Fruit fly (Drosophila melanogaster): ENCODE measurements around the gene CG2162.

Gene CG2162

DNA sequence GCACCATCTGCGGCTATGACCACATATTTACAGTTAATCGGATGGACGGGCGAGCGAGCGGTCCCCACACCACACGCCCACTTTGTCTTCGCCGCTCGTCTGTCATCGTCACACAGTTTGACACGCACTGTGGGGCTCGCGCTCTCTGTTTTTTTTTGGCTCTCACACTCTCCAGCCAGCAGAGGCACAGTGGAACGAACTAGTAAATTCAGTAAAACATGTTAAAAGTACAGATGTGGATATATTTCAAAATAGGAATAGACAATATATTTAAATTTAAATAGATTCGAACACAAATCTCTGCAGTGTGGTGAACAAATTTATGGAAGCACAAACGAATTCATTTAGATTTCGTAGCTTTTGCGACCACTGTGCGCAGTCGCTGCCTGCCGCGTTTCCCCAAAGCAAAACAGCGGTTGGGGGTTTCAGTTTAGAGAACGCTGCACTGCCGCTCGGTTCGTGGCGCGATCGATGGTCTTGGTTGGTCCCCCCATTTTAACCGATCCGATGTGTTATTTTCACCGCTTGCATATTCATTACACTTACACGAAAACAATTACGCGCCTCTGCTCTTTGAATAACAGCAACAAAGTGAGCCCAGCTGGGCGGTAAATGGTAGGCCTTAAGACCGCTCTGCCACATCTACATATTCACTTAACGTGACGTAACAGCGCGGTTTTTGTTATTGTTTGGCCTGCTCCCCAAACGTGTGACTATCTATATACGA is 46.3 kb downstream of the CG2162 start (continued):
- TF ChIP-seq CoRest (tag; optimal IDR thresholded peaks at IDR 0.05) (peak; percentile 98), CG2116 (GFP tag; optimal IDR thresholded peaks at IDR 0.05) (peak; percentile 89), disco-r (GFP tag; optimal IDR thresholded peaks at IDR 0.05) (peak; percentile 95), Gsc (GFP tag; IDR thresholded peaks at IDR 0.05) (no peak), CG1792 (GFP tag; optimal IDR thresholded peaks at IDR 0.05) (peak; percentile 90), CG1529 (GFP tag; optimal IDR thresholded peaks at IDR 0.05) (peak; percentile 98), pros (GFP tag; optimal IDR thresholded peaks at IDR 0.05) (peak; percentile 45), sisA (GFP tag; IDR thresholded peaks at IDR 0.05) (peak; percentile 98), BEAF-32 (GFP tag; optimal IDR thresholded peaks at IDR 0.05) (peak; percentile 24), nmo (GFP tag; optimal IDR thresholded peaks at IDR 0.05) (peak; percentile 98), CG17612 (GFP tag; IDR thresholded peaks at IDR 0.05) (peak; percentile 97), CG3838 (GFP tag; optimal IDR thresholded peaks at IDR 0.05) (peak; percentile 96), scrt (GFP tag; optimal IDR thresholded peaks at IDR 0.05) (peak; percentile 98), Ets97D (GFP tag; optimal IDR thresholded peaks at IDR 0.05) (peak; percentile 91), ems (GFP tag; optimal IDR thresholded peaks at IDR 0.05) (peak; percentile 98), sna (GFP tag; IDR thresholded peaks at IDR 0.05; ENCODE audit: partially characterized antibody) (peak; percentile 90), nau (GFP tag; optimal IDR thresholded peaks at IDR 0.05) (peak; percentile 98), Doc2 (GFP tag; IDR thresholded peaks at IDR 0.05) (peak; percentile 94), Max (GFP tag; optimal IDR thresholded peaks at IDR 0.05) (peak; percentile 99), CG30403 (GFP tag; optimal IDR thresholded peaks at IDR 0.05) (peak; percentile 99), h (optimal IDR thresholded peaks at IDR 0.05) (no peak), unpg (GFP tag; optimal IDR thresholded peaks at IDR 0.05) (peak; percentile 99), oc (tag; optimal IDR thresholded peaks at IDR 0.05) (peak; percentile 99), D19B (GFP tag; optimal IDR thresholded peaks at IDR 0.05) (peak; percentile 95), CG15601 (tag; optimal IDR thresholded peaks at IDR 0.05) (peak; percentile 97), PHDP (tag; optimal IDR thresholded peaks at IDR 0.05) (peak; percentile 99), lov (optimal IDR thresholded peaks at IDR 0.05) (no peak), lov (GFP tag; IDR thresholded peaks at IDR 0.05) (peak; percentile 97), CG2889 (GFP tag; IDR thresholded peaks at IDR 0.05) (peak; percentile 98), zf30C (GFP tag; optimal IDR thresholded peaks at IDR 0.05) (peak; percentile 44), CG3281 (GFP tag; optimal IDR thresholded peaks at IDR 0.05) (peak; percentile 99), danr (GFP tag; IDR thresholded peaks at IDR 0.05) (peak; percentile 96), hkb (optimal IDR thresholded peaks at IDR 0.05) (peak; percentile 52), hkb (GFP tag; IDR thresholded peaks at IDR 0.05) (peak; percentile 99), gcm2 (GFP tag; optimal IDR thresholded peaks at IDR 0.05) (peak; percentile 97), CG15269 (tag; optimal IDR thresholded peaks at IDR 0.05) (peak; percentile 99), CG7271 (tag; optimal IDR thresholded peaks at IDR 0.05) (peak; percentile 84), Ets65A (GFP tag) (peak; percentile 99), nerfin-2 (GFP tag; IDR thresholded peaks at IDR 0.05; ENCODE audit: partially characterized antibody) (peak; percentile 80), gfzf (GFP tag; optimal IDR thresholded peaks at IDR 0.05) (peak; percentile 12), toy (GFP tag; IDR thresholded peaks at IDR 0.05) (peak; percentile 93), NC2β (GFP tag; optimal IDR thresholded peaks at IDR 0.05) (peak; percentile 97), CG16863 (GFP tag; optimal IDR thresholded peaks at IDR 0.05) (peak; percentile 96), chn (GFP tag; optimal IDR thresholded peaks at IDR 0.05) (peak; percentile 98), CG2199 (GFP tag; IDR thresholded peaks at IDR 0.05) (peak; percentile 98), Aef1 (GFP tag; IDR thresholded peaks at IDR 0.05) (peak; percentile 98), MESR4 (GFP tag; optimal IDR thresholded peaks at IDR 0.05) (peak; percentile 87), lbe (GFP tag; optimal IDR thresholded peaks at IDR 0.05) (peak; percentile 98), rib (GFP tag; IDR thresholded peaks at IDR 0.05) (peak; percentile 98), CG11504 (tag; optimal IDR thresholded peaks at IDR 0.05) (peak; percentile 97)
